Fruit fly (Drosophila melanogaster) Kc167 (cell line): ENCODE measurements around the gene bora.

Experiments used
- Myc ChIP-seq: fragments of >200 bp; optimal IDR thresholded peaks from 2 replicates; lab custom pipeline; 2017; ENCODE audit warnings: missing external identifiers
- Sin3A ChIP-seq: fragments of >200 bp; optimal IDR thresholded peaks from 2 replicates; lab custom pipeline; 2018; ENCODE audit warnings: missing external identifiers
- h ChIP-seq: fragments of >200 bp; optimal IDR thresholded peaks from 3 replicates; lab custom pipeline; 2018; ENCODE audit warnings: missing external identifiers
- insv ChIP-seq: fragments of >200 bp; optimal IDR thresholded peaks from 3 replicates; lab custom pipeline; 2018; ENCODE audit warnings: missing external identifiers
- psq ChIP-seq: fragments of >200 bp; optimal IDR thresholded peaks from 2 replicates; lab custom pipeline; 2017; ENCODE audit warnings: missing external identifiers
- ttk ChIP-seq: sonication (Bioruptor generic); optimal IDR thresholded peaks from 2 replicates; lab custom pipeline; 2017; ENCODE audit warnings: missing external identifiers

- TF ChIP-seq insv (no peak), psq (lab: Kevin White, UChicago) (no peak), ttk (lab: Kevin White, UChicago) (no peak), Myc (lab: Kevin White, UChicago) (no peak), h (lab: Kevin White, UChicago) (no peak), Sin3A (no peak)
Measured at dm6 chr3L:18653737-18654136, 31.2 kb downstream of the bora start.
